Fruit fly (Drosophila melanogaster): ENCODE measurements around the gene Cpr65Ax2.
A peak's percentile ranks its signal among the peaks of the same experiment; 100 is the strongest.

Gene Cpr65Ax2

dm6 chr3L:6139924-6140574 lies 10.6 kb downstream of the Cpr65Ax2 start, which contains the start of gene Cpr65Av (continued):
- TF ChIP-seq kah (GFP tag; optimal IDR thresholded peaks at IDR 0.05): no peak
- peak; percentile 22 for TF ChIP-seq oc (tag; optimal IDR thresholded peaks at IDR 0.05)
- no peak for TF ChIP-seq esg (GFP tag; conservative IDR thresholded peaks at IDR 0.05)
- no peak for TF ChIP-seq stwl (tag; optimal IDR thresholded peaks at IDR 0.05)
- no peak for TF ChIP-seq CG13624 (GFP tag; optimal IDR thresholded peaks at IDR 0.05)
- TF ChIP-seq nmo (GFP tag; optimal IDR thresholded peaks at IDR 0.05): no peak
- no peak for TF ChIP-seq Tbp (GFP tag; optimal IDR thresholded peaks at IDR 0.05)
- no peak for TF ChIP-seq trh (GFP tag; optimal IDR thresholded peaks at IDR 0.05)
- TF ChIP-seq MTF-1 (GFP tag; optimal IDR thresholded peaks at IDR 0.05; ENCODE audit: borderline replicate concordance): peak; percentile 35
- no peak for TF ChIP-seq tup (GFP tag; optimal IDR thresholded peaks at IDR 0.05)
- TF ChIP-seq CG17912 (GFP tag; optimal IDR thresholded peaks at IDR 0.05): peak; percentile 13
- no peak for TF ChIP-seq NfI (GFP tag; optimal IDR thresholded peaks at IDR 0.05)
- no peak for TF ChIP-seq rib (GFP tag; IDR thresholded peaks at IDR 0.05)
- peak; percentile 15 for TF ChIP-seq sd (tag; optimal IDR thresholded peaks at IDR 0.05)
- no peak for TF ChIP-seq CG8944 (GFP tag; optimal IDR thresholded peaks at IDR 0.05)
- TF ChIP-seq Ptx1 (GFP tag; IDR thresholded peaks at IDR 0.05): no peak
- no peak for TF ChIP-seq Bgb (GFP tag; IDR thresholded peaks at IDR 0.05; ENCODE audit: partially characterized antibody)
- no peak for TF ChIP-seq HLH4C (GFP tag; IDR thresholded peaks at IDR 0.05; ENCODE audit: partially characterized antibody)
- no peak for TF ChIP-seq ems (GFP tag; optimal IDR thresholded peaks at IDR 0.05)
- peak in 1 of 2 experiments; percentile 13 for TF ChIP-seq chif (GFP tag; optimal IDR thresholded peaks at IDR 0.05)
- TF ChIP-seq CG10274 (GFP tag; optimal IDR thresholded peaks at IDR 0.05): no peak
- TF ChIP-seq Lim3 (GFP tag; IDR thresholded peaks at IDR 0.05): no peak
- TF ChIP-seq CG8089 (GFP tag; optimal IDR thresholded peaks at IDR 0.05): no peak
- TF ChIP-seq CG3163 (GFP tag; optimal IDR thresholded peaks at IDR 0.05): no peak
- TF ChIP-seq knrl (GFP tag; IDR thresholded peaks at IDR 0.05; ENCODE audit: partially characterized antibody): no peak
- no peak for TF ChIP-seq Hmr (GFP tag; optimal IDR thresholded peaks at IDR 0.05)
- no peak for TF ChIP-seq chn (GFP tag; optimal IDR thresholded peaks at IDR 0.05)
- no peak for TF ChIP-seq MBD-R2 (GFP tag; IDR thresholded peaks at IDR 0.05)
- no peak for TF ChIP-seq crp (GFP tag; optimal IDR thresholded peaks at IDR 0.05)
- TF ChIP-seq BtbVII (GFP tag; optimal IDR thresholded peaks at IDR 0.05): peak; percentile 5
- no peak for TF ChIP-seq ssp (GFP tag; IDR thresholded peaks at IDR 0.05)
- peak; percentile 17; the same call in 1 of the 3 replicates for TF ChIP-seq otp (GFP tag; IDR thresholded peaks at IDR 0.05)
- TF ChIP-seq Elba2 (GFP tag; optimal IDR thresholded peaks at IDR 0.05): no peak
- TF ChIP-seq CG1233 (GFP tag; optimal IDR thresholded peaks at IDR 0.05): peak; percentile 32
- TF ChIP-seq Nf-YA (GFP tag; IDR thresholded peaks at IDR 0.05): peak; percentile 33; the same call in 1 of the 2 replicates
- no peak for TF ChIP-seq E2f1 (GFP tag; IDR thresholded peaks at IDR 0.05)
- TF ChIP-seq CG17802 (tag; optimal IDR thresholded peaks at IDR 0.05): no peak
- no peak for TF ChIP-seq sug (tag; optimal IDR thresholded peaks at IDR 0.05)
- TF ChIP-seq CG17328 (GFP tag; IDR thresholded peaks at IDR 0.05): no peak
- no peak for TF ChIP-seq pb (GFP tag; optimal IDR thresholded peaks at IDR 0.05)
- TF ChIP-seq CG3726 (GFP tag; IDR thresholded peaks at IDR 0.05): no peak
- TF ChIP-seq CG11093 (GFP tag; IDR thresholded peaks at IDR 0.05): no peak
- TF ChIP-seq nerfin-1 (tag; optimal IDR thresholded peaks at IDR 0.05): no peak
- peak; percentile 12 for TF ChIP-seq CG11504 (tag; optimal IDR thresholded peaks at IDR 0.05)
- TF ChIP-seq grn (GFP tag; optimal IDR thresholded peaks at IDR 0.05): no peak
- TF ChIP-seq en (GFP tag; optimal IDR thresholded peaks at IDR 0.05): no peak
- no peak for TF ChIP-seq Oli (tag; optimal IDR thresholded peaks at IDR 0.05)
- no peak for TF ChIP-seq CG15073 (GFP tag; optimal IDR thresholded peaks at IDR 0.05)
- peak; percentile 6 for TF ChIP-seq CG15011 (GFP tag; optimal IDR thresholded peaks at IDR 0.05)
- TF ChIP-seq CG12299 (tag; optimal IDR thresholded peaks at IDR 0.05): no peak
